Fruit fly (Drosophila melanogaster) whole organism, embryonic: ENCODE measurements around the gene CG14036.
A peak's percentile ranks its signal among the peaks of the same experiment; 100 is the strongest.

Experiments used
- B-H1 ChIP-seq: fragments of 200-800 bp; sonication (Bioruptor generic); IDR thresholded peaks from 3 replicates; pipeline ENCODE4 v1.3.6; 2022; ENCODE audit warnings: missing biosample characterization, missing genetic modification characterization
- CG10274 ChIP-seq: fragments of 200-800 bp; sonication (Bioruptor generic); optimal IDR thresholded peaks from 3 replicates; lab custom pipeline; 2017; ENCODE audit warnings: missing biosample characterization, mild to moderate bottlenecking, missing genetic modification characterization
- CG10462 ChIP-seq: fragments of 200-800 bp; sonication (Bioruptor generic); optimal IDR thresholded peaks from 2 replicates; lab custom pipeline; 2016; ENCODE audit warnings: missing biosample characterization, missing genetic modification characterization
- CG11695 ChIP-seq: fragments of 200-800 bp; sonication (Bioruptor generic); IDR thresholded peaks from 3 replicates; pipeline ENCODE4 v1.3.6; 2022; ENCODE audit warnings: missing biosample characterization, missing genetic modification characterization
- CG11723 ChIP-seq: fragments of 200-800 bp; sonication (Bioruptor generic); optimal IDR thresholded peaks from 2 replicates; lab custom pipeline; 2017; ENCODE audit warnings: missing biosample characterization, mild to moderate bottlenecking, missing genetic modification characterization
- CG1233 ChIP-seq: fragments of 200-800 bp; sonication (Bioruptor generic); optimal IDR thresholded peaks from 4 replicates; lab custom pipeline; 2018; ENCODE audit warnings: missing biosample characterization, mild to moderate bottlenecking, missing genetic modification characterization
- CG12391 ChIP-seq: fragments of 200-800 bp; sonication (Bioruptor generic); optimal IDR thresholded peaks from 3 replicates; lab custom pipeline; 2018; ENCODE audit warnings: missing biosample characterization, mild to moderate bottlenecking, missing genetic modification characterization, moderate library complexity
- CG15479 ChIP-seq: fragments of 200-800 bp; sonication (Bioruptor generic); optimal IDR thresholded peaks from 3 replicates; lab custom pipeline; 2019; ENCODE audit warnings: missing biosample characterization, mild to moderate bottlenecking, missing genetic modification characterization, moderate library complexity
- CG16779 ChIP-seq: fragments of 200-800 bp; sonication (Bioruptor generic); IDR thresholded peaks from 2 replicates; pipeline ENCODE4 v1.3.6; 2022; ENCODE audit warnings: missing biosample characterization, missing genetic modification characterization
- CG17186 ChIP-seq: fragments of 200-800 bp; sonication (Bioruptor generic); optimal IDR thresholded peaks from 3 replicates; lab custom pipeline; 2017; ENCODE audit warnings: missing biosample characterization, missing genetic modification reagents, missing genetic modification characterization
- CG17361 ChIP-seq: fragments of 200-800 bp; sonication (Bioruptor generic); IDR thresholded peaks from 3 replicates; pipeline ENCODE4 v1.3.6; 2022; ENCODE audit warnings: missing biosample characterization, missing genetic modification characterization
- CG17385 ChIP-seq: fragments of 200-800 bp; sonication (Bioruptor generic); optimal IDR thresholded peaks from 3 replicates; lab custom pipeline; 2018; ENCODE audit warnings: missing biosample characterization, mild to moderate bottlenecking, missing genetic modification characterization
- CG17612 ChIP-seq: fragments of 200-800 bp; sonication (Bioruptor generic); IDR thresholded peaks from 2 replicates; pipeline ENCODE4 v1.3.6; 2022; ENCODE audit warnings: missing biosample characterization, missing genetic modification characterization
- CG2116 ChIP-seq: fragments of 200-800 bp; sonication (Bioruptor generic); optimal IDR thresholded peaks from 3 replicates; lab custom pipeline; 2018; ENCODE audit warnings: missing biosample characterization, mild to moderate bottlenecking, missing genetic modification characterization
- CG2199 ChIP-seq: fragments of 200-800 bp; sonication (Bioruptor generic); IDR thresholded peaks from 3 replicates; pipeline ENCODE4 v1.3.6; 2022; ENCODE audit warnings: missing biosample characterization, missing genetic modification characterization
- CG2678 ChIP-seq: fragments of 200-800 bp; sonication (Bioruptor generic); optimal IDR thresholded peaks from 3 replicates; lab custom pipeline; 2019; ENCODE audit warnings: missing biosample characterization, mild to moderate bottlenecking, missing genetic modification characterization, moderate library complexity
- CG3065 ChIP-seq: fragments of 200-800 bp; sonication (Bioruptor generic); optimal IDR thresholded peaks from 2 replicates; lab custom pipeline; 2016; ENCODE audit warnings: missing biosample characterization, missing genetic modification characterization
- CG3995 ChIP-seq: fragments of 200-800 bp; sonication (Bioruptor generic); optimal IDR thresholded peaks from 3 replicates; lab custom pipeline; 2016; ENCODE audit warnings: missing biosample characterization, missing genetic modification characterization
- CG4360 ChIP-seq: fragments of 200-800 bp; sonication (Bioruptor generic); IDR thresholded peaks from 2 replicates; pipeline ENCODE4 v1.3.6; 2022; ENCODE audit warnings: missing biosample characterization, missing genetic modification characterization
- CG6813 ChIP-seq: fragments of 200-800 bp; sonication (Bioruptor generic); optimal IDR thresholded peaks from 2 replicates; lab custom pipeline; 2017; ENCODE audit warnings: missing biosample characterization, missing genetic modification characterization, mild to moderate bottlenecking, moderate library complexity, missing genetic modification reagents
- CG7839 ChIP-seq: fragments of 200-800 bp; sonication (Bioruptor generic); optimal IDR thresholded peaks from 3 replicates; lab custom pipeline; 2018; ENCODE audit warnings: missing biosample characterization, mild to moderate bottlenecking, missing genetic modification characterization, moderate library complexity
- CG8388 ChIP-seq: fragments of 200-800 bp; sonication (Bioruptor generic); optimal IDR thresholded peaks from 2 replicates; lab custom pipeline; 2019; ENCODE audit warnings: missing biosample characterization, mild to moderate bottlenecking, missing genetic modification characterization, moderate library complexity
- CG9727 ChIP-seq: fragments of 200-800 bp; sonication (Bioruptor generic); optimal IDR thresholded peaks from 3 replicates; lab custom pipeline; 2017; ENCODE audit warnings: missing biosample characterization, mild to moderate bottlenecking, missing genetic modification characterization
- CHES-1-like ChIP-seq: fragments of 200-800 bp; sonication (Bioruptor generic); optimal IDR thresholded peaks from 2 replicates; lab custom pipeline; 2016; ENCODE audit warnings: missing biosample characterization, missing genetic modification characterization
- Dfd ChIP-seq, 2 experiments: fragments of >200 bp; optimal IDR thresholded peaks; 2 replicates each; lab custom pipeline; 2017; ENCODE audit warnings: missing biosample characterization in 2 of 2, missing genetic modification characterization in 2 of 2
- Dip3 ChIP-seq: fragments of 200-800 bp; sonication (Bioruptor generic); optimal IDR thresholded peaks from 3 replicates; lab custom pipeline; 2016; ENCODE audit warnings: missing biosample characterization, missing genetic modification characterization
- Eip74EF ChIP-seq, 2 experiments: fragments of 200-800 bp in 1 of 2; fragments of >200 bp in 1 of 2; sonication (Bioruptor generic) in 1 of 2; optimal IDR thresholded peaks; 2 replicates each; lab custom pipeline; 2017 to 2019; ENCODE audit warnings: missing biosample characterization in 2 of 2, missing genetic modification characterization in 2 of 2, mild to moderate bottlenecking in 1 of 2, moderate library complexity in 1 of 2
- Ets65A ChIP-seq: fragments of 200-800 bp; sonication (Bioruptor generic); peaks from one replicate; lab custom pipeline; 2016; ENCODE audit warnings: missing biosample characterization, missing genetic modification characterization
- Lpt ChIP-seq: fragments of >200 bp; optimal IDR thresholded peaks from 2 replicates; lab custom pipeline; 2018; ENCODE audit warnings: missing biosample characterization, missing genetic modification characterization
- MBD-R2 ChIP-seq: fragments of 200-800 bp; sonication (Bioruptor generic); IDR thresholded peaks from 2 replicates; pipeline ENCODE4 v1.3.6; 2022; ENCODE audit warnings: missing biosample characterization, missing genetic modification characterization
- MESR4 ChIP-seq: fragments of 200-800 bp; sonication (Bioruptor generic); optimal IDR thresholded peaks from 2 replicates; lab custom pipeline; 2018; ENCODE audit warnings: missing biosample characterization, mild to moderate bottlenecking, missing genetic modification characterization, moderate library complexity
- Mrtf ChIP-seq: fragments of 200-800 bp; sonication (Bioruptor generic); IDR thresholded peaks from 3 replicates; pipeline ENCODE4 v1.3.6; 2022; ENCODE audit warnings: missing biosample characterization, missing genetic modification characterization
- NFAT ChIP-seq: fragments of 200-800 bp; sonication (Bioruptor generic); IDR thresholded peaks from 2 replicates; pipeline ENCODE4 v1.3.6; 2022; ENCODE audit warnings: missing biosample characterization, missing genetic modification characterization
- NfI ChIP-seq: fragments of 200-800 bp; sonication (Bioruptor generic); optimal IDR thresholded peaks from 3 replicates; lab custom pipeline; 2018; ENCODE audit warnings: missing biosample characterization, mild to moderate bottlenecking, missing genetic modification characterization, moderate library complexity
- Oli ChIP-seq: fragments of 200-800 bp; sonication (Bioruptor generic); optimal IDR thresholded peaks from 2 replicates; lab custom pipeline; 2018; ENCODE audit warnings: missing biosample characterization, mild to moderate bottlenecking, missing genetic modification characterization, moderate library complexity
- Ptx1 ChIP-seq: fragments of 200-800 bp; sonication (Bioruptor generic); IDR thresholded peaks from 2 replicates; pipeline ENCODE4 v1.3.6; 2022; ENCODE audit warnings: missing biosample characterization, missing genetic modification characterization
- Rfx ChIP-seq: fragments of 200-800 bp; sonication (Bioruptor generic); IDR thresholded peaks from 2 replicates; pipeline ENCODE4 v1.3.6; 2022; ENCODE audit warnings: missing biosample characterization, missing genetic modification characterization
- Scr ChIP-seq: fragments of 200-800 bp; sonication (Bioruptor generic); IDR thresholded peaks from 2 replicates; pipeline ENCODE4 v1.3.6; 2022; ENCODE audit warnings: missing biosample characterization, missing genetic modification characterization; ENCODE audit not compliant: partially characterized antibody
- Sry-β ChIP-seq: fragments of 200-800 bp; sonication (Bioruptor generic); optimal IDR thresholded peaks from 2 replicates; lab custom pipeline; 2018; ENCODE audit warnings: missing biosample characterization, mild to moderate bottlenecking, missing genetic modification characterization, moderate library complexity
- ash1 ChIP-seq: fragments of 200-800 bp; sonication (Bioruptor generic); optimal IDR thresholded peaks from 2 replicates; lab custom pipeline; 2018; ENCODE audit warnings: missing biosample characterization, mild to moderate bottlenecking, missing genetic modification characterization
- bsh ChIP-seq, 2 experiments: fragments of 200-800 bp; sonication (Bioruptor generic); optimal IDR thresholded peaks; 2 replicates each; lab custom pipeline; 2017 to 2018; ENCODE audit warnings: mild to moderate bottlenecking in 2 of 2, missing biosample characterization in 2 of 2, missing genetic modification characterization in 2 of 2, moderate library complexity in 1 of 2
- cg ChIP-seq: fragments of 200-800 bp; sonication (Bioruptor generic); optimal IDR thresholded peaks from 3 replicates; lab custom pipeline; 2019; ENCODE audit warnings: missing biosample characterization, mild to moderate bottlenecking, missing genetic modification characterization, moderate library complexity
- danr ChIP-seq: fragments of 200-800 bp; sonication (Bioruptor generic); IDR thresholded peaks from 2 replicates; pipeline ENCODE4 v1.3.6; 2022; ENCODE audit warnings: missing biosample characterization, missing genetic modification characterization
- exex ChIP-seq: fragments of 200-800 bp; sonication (Bioruptor generic); optimal IDR thresholded peaks from 4 replicates; lab custom pipeline; 2018; ENCODE audit warnings: missing biosample characterization, mild to moderate bottlenecking, missing genetic modification characterization, moderate library complexity
- gcm2 ChIP-seq: fragments of 200-800 bp; sonication (Bioruptor generic); optimal IDR thresholded peaks from 2 replicates; lab custom pipeline; 2016; ENCODE audit warnings: missing biosample characterization, missing genetic modification characterization
- h ChIP-seq: fragments of >200 bp; optimal IDR thresholded peaks from 2 replicates; lab custom pipeline; 2017
- jumu ChIP-seq: fragments of 200-800 bp; sonication (Bioruptor generic); optimal IDR thresholded peaks from 3 replicates; lab custom pipeline; 2016; ENCODE audit warnings: missing biosample characterization, missing genetic modification characterization
- lilli ChIP-seq: fragments of 200-800 bp; sonication (Bioruptor generic); optimal IDR thresholded peaks from 3 replicates; lab custom pipeline; 2016; ENCODE audit warnings: missing biosample characterization, missing genetic modification characterization
- mam ChIP-seq: fragments of 200-800 bp; sonication (Bioruptor generic); optimal IDR thresholded peaks from 3 replicates; lab custom pipeline; 2016; ENCODE audit warnings: missing biosample characterization, missing genetic modification characterization
- run ChIP-seq: fragments of 200-800 bp; sonication (Bioruptor generic); optimal IDR thresholded peaks from 3 replicates; lab custom pipeline; 2018; ENCODE audit warnings: missing biosample characterization, mild to moderate bottlenecking, missing genetic modification characterization
- stc ChIP-seq: fragments of 200-800 bp; sonication (Bioruptor generic); IDR thresholded peaks from 2 replicates; pipeline ENCODE4 v1.3.6; 2022; ENCODE audit warnings: missing biosample characterization, missing genetic modification characterization
- vnd ChIP-seq: fragments of 200-800 bp; sonication (Bioruptor generic); IDR thresholded peaks from 3 replicates; pipeline ENCODE4 v1.3.6; 2022; ENCODE audit warnings: missing biosample characterization, missing genetic modification characterization; ENCODE audit not compliant: partially characterized antibody

CG14036 gene

DNA sequence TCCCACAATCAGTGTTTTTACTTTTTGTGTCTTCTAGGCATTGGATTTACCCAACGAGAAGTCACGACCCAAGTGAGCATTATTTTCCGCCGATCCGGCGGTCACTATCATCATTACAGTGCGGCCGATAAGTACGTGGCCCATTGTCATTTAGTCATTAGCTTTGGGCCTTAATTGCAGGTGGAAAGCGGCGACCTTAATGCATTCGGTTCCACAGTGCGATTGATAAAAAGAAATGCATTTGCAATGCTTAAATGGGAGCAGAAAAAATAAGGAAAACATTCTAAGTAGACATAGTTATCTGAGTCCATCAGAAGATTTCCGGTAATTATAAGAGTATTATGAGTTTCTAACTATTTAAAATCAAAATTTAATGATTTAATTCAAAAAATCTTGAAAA lies 37.3 kb upstream of the CG14036 start (continued):
- TF ChIP-seq Eip74EF (GFP tag; optimal IDR thresholded peaks at IDR 0.05; lab: Kevin White, UChicago) (no peak), CG11695 (0 out of 3 replicates have a peak, but pooled peaks have one; percentile 31), NfI (GFP tag; lab: Kevin White, UChicago) (no peak), CG17186 (no peak), bsh (GFP tag; optimal IDR thresholded peaks at IDR 0.05; lab: Kevin White, UChicago) (no peak), Dip3 (GFP tag; lab: Kevin White, UChicago) (peak; percentile 19), mam (GFP tag; lab: Kevin White, UChicago) (peak; percentile 31), CG17385 (no peak), Ets65A (GFP tag; lab: Kevin White, UChicago) (peak; percentile 6), vnd (no peak), CG2116 (GFP tag; lab: Kevin White, UChicago) (no peak), CG7839 (tag; lab: Kevin White, UChicago) (no peak), CG11723 (GFP tag; lab: Kevin White, UChicago) (no peak), Rfx (GFP tag; lab: Robert Waterston, UW) (peak; percentile 21; the same call in 1 of the 2 replicates), stc (GFP tag; lab: Robert Waterston, UW) (no peak), CG8388 (GFP tag; lab: Kevin White, UChicago) (peak; percentile 74), CG16779 (GFP tag; lab: Robert Waterston, UW) (no peak), Mrtf (GFP tag; lab: Robert Waterston, UW) (no peak), Lpt (GFP tag; lab: Kevin White, UChicago) (no peak), CG15479 (no peak), NFAT (GFP tag; lab: Robert Waterston, UW) (peak; percentile 44; the same call in 1 of the 2 replicates), Ptx1 (GFP tag; lab: Robert Waterston, UW) (peak; percentile 21; the same call in 1 of the 2 replicates), Sry-β (GFP tag; lab: Kevin White, UChicago) (no peak), ash1 (GFP tag; lab: Kevin White, UChicago) (no peak), danr (GFP tag; lab: Robert Waterston, UW) (no peak), exex (tag; lab: Kevin White, UChicago) (no peak), CG3065 (GFP tag; lab: Kevin White, UChicago) (no peak), CG2199 (peak; percentile 47; the same call in 1 of the 3 replicates), CG3995 (GFP tag; lab: Kevin White, UChicago) (peak; percentile 12), CG1233 (no peak), CG10462 (no peak), CG9727 (GFP tag; lab: Kevin White, UChicago) (no peak), CG4360 (no peak), CHES-1-like (GFP tag; lab: Kevin White, UChicago) (no peak), cg (GFP tag; lab: Kevin White, UChicago) (no peak), CG10274 (no peak), CG17612 (GFP tag; lab: Robert Waterston, UW) (no peak), Scr (GFP tag; lab: Robert Waterston, UW) (no peak), B-H1 (GFP tag; lab: Robert Waterston, UW) (no peak), CG2678 (tag; lab: Kevin White, UChicago) (no peak), MESR4 (GFP tag; lab: Kevin White, UChicago) (no peak), h (lab: Kevin White, UChicago) (no peak), Oli (tag; lab: Kevin White, UChicago) (no peak), lilli (GFP tag; lab: Kevin White, UChicago) (peak; percentile 22), CG6813 (no peak), Dfd (GFP tag; optimal IDR thresholded peaks at IDR 0.05; lab: Kevin White, UChicago) (no peak), run (tag; lab: Kevin White, UChicago) (no peak), gcm2 (GFP tag; lab: Kevin White, UChicago) (no peak), CG12391 (tag; lab: Kevin White, UChicago) (no peak), CG17361 (GFP tag; lab: Robert Waterston, UW) (no peak), jumu (GFP tag; lab: Kevin White, UChicago) (no peak), MBD-R2 (GFP tag; lab: Robert Waterston, UW) (no peak)
